Fruit fly (Drosophila melanogaster): ENCODE measurements around the gene CG8564.

DNA sequence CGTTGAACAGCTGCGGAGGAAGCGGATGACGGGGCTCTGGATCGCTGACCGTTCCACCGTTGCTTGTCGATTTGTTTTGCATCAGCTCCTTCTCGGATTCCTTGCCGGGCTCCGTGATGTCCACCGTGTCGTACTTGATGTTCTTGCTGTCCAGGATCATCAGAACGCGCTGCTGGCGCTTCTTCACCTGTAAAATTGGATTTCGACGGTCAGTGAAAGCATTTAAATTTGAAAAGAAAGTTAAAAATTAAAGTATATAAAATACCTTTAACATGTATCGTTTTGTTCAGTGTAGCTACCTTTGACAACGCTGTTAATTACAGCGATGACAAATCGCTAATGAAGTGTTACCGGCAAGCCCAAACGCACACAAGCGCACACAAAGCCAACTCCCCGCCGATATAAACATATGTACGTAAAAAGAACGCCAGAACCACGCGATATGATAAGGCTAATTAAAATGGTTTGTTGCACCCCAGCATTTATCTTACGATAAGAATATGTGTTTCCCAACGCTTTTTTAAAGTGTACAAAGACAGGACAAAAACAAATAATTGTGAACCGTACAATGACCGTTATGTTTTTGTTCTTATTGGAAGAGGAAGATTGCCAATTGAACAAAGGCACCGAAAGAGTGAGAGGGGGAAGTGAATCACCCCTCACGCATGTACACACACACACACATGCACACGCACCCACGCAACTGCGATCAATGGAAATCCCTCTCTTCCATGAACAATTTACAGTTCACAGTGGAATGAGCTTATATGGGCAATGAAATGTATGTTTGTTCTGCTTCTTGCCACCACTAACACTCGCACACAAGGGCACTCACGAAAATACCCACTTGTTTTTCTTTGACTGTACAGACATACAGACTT is 19.7 kb downstream of the CG8564 start:
- TF ChIP-seq EcR (GFP tag; optimal IDR thresholded peaks at IDR 0.05) (no peak), pan (optimal IDR thresholded peaks at IDR 0.05) (no peak), usp (GFP tag; optimal IDR thresholded peaks at IDR 0.05) (no peak)
